Worm (Caenorhabditis elegans) whole organism, young adult: ENCODE data around the gene nspb-10.

Experiments used
- Y95B8A.8 ChIP-seq: fragments of 200-800 bp; sonication (Bioruptor generic); IDR thresholded peaks from 2 replicates; pipeline ENCODE4 v1.3.6; 2022; ENCODE audit warnings: missing genetic modification reagents, missing genetic modification characterization, missing compliant biosample characterization
- ama-1 ChIP-seq, 3 experiments: fragments of 150-350 bp in 1 of 3; sonication (generic microtip) in 2 of 3; optimal IDR thresholded peaks; 2 replicates each; lab custom pipeline; 2014 to 2018; ENCODE audit warnings: missing biosample characterization in 2 of 3, missing genetic modification characterization in 2 of 3, missing genetic modification reagents in 2 of 3
- attf-5 ChIP-seq: fragments of 200-800 bp; sonication (Bioruptor generic); optimal IDR thresholded peaks from 2 replicates; lab custom pipeline; 2018; ENCODE audit warnings: mild to moderate bottlenecking, missing genetic modification characterization, missing compliant biosample characterization
- dpl-1 ChIP-seq: fragments of 150-350 bp; optimal IDR thresholded peaks from 2 replicates; lab custom pipeline; 2014; ENCODE audit warnings: missing biosample characterization, missing genetic modification reagents, missing genetic modification characterization
- lin-35 ChIP-seq, 3 experiments: fragments of 150-350 bp in 2 of 3; sonication (generic microtip) in 1 of 3; optimal IDR thresholded peaks; 2 replicates each; lab custom pipeline; 2014 to 2018; ENCODE audit warnings: missing biosample characterization in 3 of 3, missing genetic modification characterization in 3 of 3, missing genetic modification reagents in 3 of 3
- pbrm-1 ChIP-seq: fragments of 200-800 bp; sonication (Bioruptor generic); IDR thresholded peaks from 2 replicates; pipeline ENCODE4 v1.3.6; 2022; ENCODE audit warnings: missing genetic modification reagents, missing genetic modification characterization, missing compliant biosample characterization
- ztf-25 ChIP-seq: fragments of 200-800 bp; sonication (Bioruptor generic); IDR thresholded peaks from 2 replicates; pipeline ENCODE4 v1.3.6; 2022; ENCODE audit warnings: missing genetic modification reagents, missing genetic modification characterization, missing compliant biosample characterization

DNA sequence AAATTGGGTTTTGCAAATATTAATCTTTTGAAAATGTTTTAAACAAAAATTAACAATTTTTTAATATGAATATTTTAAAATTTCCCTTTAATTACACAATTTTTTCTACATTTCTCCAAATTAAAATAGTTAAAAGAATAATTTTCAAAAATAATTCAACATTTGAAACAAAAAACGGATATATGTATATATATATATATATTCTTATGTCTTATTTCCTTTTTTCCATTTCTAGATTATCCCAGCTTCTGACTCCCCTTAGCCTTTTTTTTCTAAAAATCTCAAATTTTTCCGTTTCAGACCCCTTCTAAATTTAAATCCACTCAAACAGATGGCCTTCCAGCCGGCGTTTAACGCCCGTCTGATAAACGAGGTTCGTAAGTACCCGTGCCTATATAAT is 14.7 kb downstream of the nspb-10 start, which contains the start of gene madf-5:
- TF ChIP-seq attf-5 (GFP tag; lab: Kevin White, UChicago) = no peak
- TF ChIP-seq ztf-25 (GFP tag; lab: Robert Waterston, UW) = no peak
- no peak for TF ChIP-seq ama-1 (optimal IDR thresholded peaks at IDR 0.05; lab: Kevin White, UChicago)
- no peak for TF ChIP-seq ama-1 (GFP tag; optimal IDR thresholded peaks at IDR 0.05; lab: Kevin White, UChicago)
- no peak for TF ChIP-seq pbrm-1 (GFP tag; lab: Robert Waterston, UW)
- TF ChIP-seq lin-35 (GFP tag; optimal IDR thresholded peaks at IDR 0.05; lab: Kevin White, UChicago) = no peak
- no peak for TF ChIP-seq dpl-1 (GFP tag; lab: Kevin White, UChicago)
- TF ChIP-seq Y95B8A.8 (GFP tag; lab: Robert Waterston, UW) = no peak
